Fruit fly (Drosophila melanogaster) whole organism, adult: ENCODE data around the gene mRpS24.

Experiments
- CG11617 ChIP-seq: fragments of 200-800 bp; sonication (Bioruptor generic); optimal IDR thresholded peaks from 2 replicates; lab custom pipeline; 2017; ENCODE audit warnings: mild to moderate bottlenecking, missing biosample characterization, missing genetic modification reagents, missing genetic modification characterization
- CG12768 ChIP-seq: fragments of 200-800 bp; sonication (Bioruptor generic); optimal IDR thresholded peaks from 2 replicates; lab custom pipeline; 2017; ENCODE audit warnings: missing biosample characterization, missing genetic modification characterization, mild to moderate bottlenecking, moderate library complexity, missing genetic modification reagents
- CG14711 ChIP-seq: fragments of 200-800 bp; sonication (Bioruptor generic); optimal IDR thresholded peaks from 2 replicates; lab custom pipeline; 2018; ENCODE audit warnings: missing biosample characterization, mild to moderate bottlenecking, missing genetic modification characterization, moderate library complexity
- CG1620 ChIP-seq: fragments of 200-800 bp; sonication (Bioruptor generic); optimal IDR thresholded peaks from 2 replicates; lab custom pipeline; 2016; ENCODE audit warnings: missing biosample characterization, missing genetic modification characterization
- CG33017 ChIP-seq: fragments of 200-800 bp; sonication (Bioruptor generic); optimal IDR thresholded peaks from 2 replicates; lab custom pipeline; 2018; ENCODE audit warnings: missing biosample characterization, mild to moderate bottlenecking, missing genetic modification characterization, moderate library complexity
- CG5204 ChIP-seq: fragments of 200-800 bp; sonication (Bioruptor generic); optimal IDR thresholded peaks from 2 replicates; lab custom pipeline; 2016; ENCODE audit warnings: missing biosample characterization, missing genetic modification characterization
- CG7045 ChIP-seq: fragments of 200-800 bp; sonication (Bioruptor generic); optimal IDR thresholded peaks from 2 replicates; lab custom pipeline; 2017; ENCODE audit warnings: missing biosample characterization, mild to moderate bottlenecking, missing genetic modification characterization
- CG7101 ChIP-seq: fragments of 200-800 bp; sonication (Bioruptor generic); optimal IDR thresholded peaks from 2 replicates; lab custom pipeline; 2018; ENCODE audit warnings: missing biosample characterization, mild to moderate bottlenecking, missing genetic modification characterization, moderate library complexity
- Clk ChIP-seq: fragments of 200-800 bp; sonication (Bioruptor generic); optimal IDR thresholded peaks from 2 replicates; lab custom pipeline; 2017; ENCODE audit warnings: missing biosample characterization, missing genetic modification characterization
- Crg-1 ChIP-seq: fragments of 200-800 bp; sonication (Bioruptor generic); optimal IDR thresholded peaks from 2 replicates; lab custom pipeline; 2016; ENCODE audit warnings: missing biosample characterization, missing genetic modification characterization
- Hr96 ChIP-seq: fragments of 200-800 bp; sonication (Bioruptor generic); optimal IDR thresholded peaks from 2 replicates; lab custom pipeline; 2016; ENCODE audit warnings: missing biosample characterization, missing genetic modification characterization
- Mnt ChIP-seq: fragments of 200-800 bp; sonication (Bioruptor generic); optimal IDR thresholded peaks from 2 replicates; lab custom pipeline; 2016; ENCODE audit warnings: missing biosample characterization, mild to moderate bottlenecking, missing genetic modification characterization
- bab1 ChIP-seq: fragments of 200-800 bp; sonication (Bioruptor generic); optimal IDR thresholded peaks from 3 replicates; lab custom pipeline; 2019; ENCODE audit warnings: missing biosample characterization, mild to moderate bottlenecking, missing genetic modification characterization, moderate library complexity
- cic ChIP-seq: fragments of 200-800 bp; sonication (Bioruptor generic); optimal IDR thresholded peaks from 2 replicates; lab custom pipeline; 2017; ENCODE audit warnings: missing biosample characterization, mild to moderate bottlenecking, missing genetic modification characterization, moderate library complexity
- cnc ChIP-seq, 2 experiments: fragments of >200 bp; optimal IDR thresholded peaks; 2 replicates each; lab custom pipeline; 2017
- kay ChIP-seq: fragments of 200-800 bp; sonication (Bioruptor generic); peaks from one replicate; lab custom pipeline; 2016; ENCODE audit warnings: missing biosample characterization, missing genetic modification characterization, borderline replicate concordance
- ovo ChIP-seq: fragments of 200-800 bp; sonication (Bioruptor generic); optimal IDR thresholded peaks from 2 replicates; lab custom pipeline; 2016; ENCODE audit warnings: missing biosample characterization, missing genetic modification characterization
- pad ChIP-seq: fragments of 200-800 bp; sonication (Bioruptor generic); optimal IDR thresholded peaks from 3 replicates; lab custom pipeline; 2017; ENCODE audit warnings: missing biosample characterization, missing genetic modification characterization, mild to moderate bottlenecking, moderate library complexity, missing genetic modification reagents
- tj ChIP-seq: fragments of 200-800 bp; sonication (Bioruptor generic); optimal IDR thresholded peaks from 3 replicates; lab custom pipeline; 2017; ENCODE audit warnings: missing biosample characterization, mild to moderate bottlenecking, missing genetic modification characterization, moderate library complexity
- toe ChIP-seq: fragments of 200-800 bp; sonication (Bioruptor generic); optimal IDR thresholded peaks from 2 replicates; lab custom pipeline; 2016; ENCODE audit warnings: missing biosample characterization, missing genetic modification characterization

mRpS24 gene

dm6 chr3R:24188619-24189018 lies 25.3 kb upstream of the mRpS24 start, which contains the start of gene CG5515:
TSS of gene CG5515 (minus strand) at chr3R:24188896.
- TF ChIP-seq tj, result peak; percentile 76
- TF ChIP-seq CG14711 (tag; lab: Kevin White, UChicago), result peak; percentile 65
- TF ChIP-seq ovo (GFP tag; lab: Kevin White, UChicago), result peak; percentile 45
- TF ChIP-seq toe, result peak; percentile 85
- peak; percentile 57 for TF ChIP-seq CG33017 (tag; lab: Kevin White, UChicago)
- peak; percentile 87 for TF ChIP-seq CG5204 (GFP tag; lab: Kevin White, UChicago)
- no peak for TF ChIP-seq kay (GFP tag; lab: Kevin White, UChicago)
- TF ChIP-seq cic, result peak; percentile 18
- TF ChIP-seq CG1620 (GFP tag; lab: Kevin White, UChicago), result peak; percentile 85
- no peak for TF ChIP-seq cnc (optimal IDR thresholded peaks at IDR 0.05; lab: Kevin White, UChicago)
- peak; percentile 65 for TF ChIP-seq CG7101 (tag; lab: Kevin White, UChicago)
- peak; percentile 41 for TF ChIP-seq pad (GFP tag; lab: Kevin White, UChicago)
- peak; percentile 70 for TF ChIP-seq Hr96 (GFP tag; lab: Kevin White, UChicago)
- TF ChIP-seq CG7045 (GFP tag; lab: Kevin White, UChicago), result peak; percentile 65
- TF ChIP-seq bab1, result peak; percentile 96
- TF ChIP-seq Clk (GFP tag; lab: Kevin White, UChicago), result no peak
- TF ChIP-seq Mnt (GFP tag; lab: Kevin White, UChicago), result peak; percentile 70
- peak; percentile 89 for TF ChIP-seq CG11617 (GFP tag; lab: Kevin White, UChicago)
- TF ChIP-seq CG12768 (GFP tag; lab: Kevin White, UChicago), result peak; percentile 23
- peak; percentile 68 for TF ChIP-seq Crg-1 (GFP tag; lab: Kevin White, UChicago)

dm6 chr3R:24186188-24186587 lies 22.8 kb upstream of the mRpS24 start, which contains the start of gene mora:
TSS of gene mora (plus strand) at chr3R:24186359.
- TF ChIP-seq Crg-1 (GFP tag; lab: Kevin White, UChicago) (no peak), CG5204 (GFP tag; lab: Kevin White, UChicago) (no peak)

dm6 chr3R:24172379-24172778 lies 9.0 kb upstream of the mRpS24 start, which contains the start of gene CG13606:
TSS of gene CG13606 (plus strand) at chr3R:24172628.
- TF ChIP-seq cic (no peak), Hr96 (GFP tag; lab: Kevin White, UChicago) (no peak), toe (no peak), CG1620 (GFP tag; lab: Kevin White, UChicago) (no peak), Crg-1 (GFP tag; lab: Kevin White, UChicago) (no peak), pad (GFP tag; lab: Kevin White, UChicago) (no peak), ovo (GFP tag; lab: Kevin White, UChicago) (no peak), CG5204 (GFP tag; lab: Kevin White, UChicago) (no peak), Mnt (GFP tag; lab: Kevin White, UChicago) (no peak), kay (GFP tag; lab: Kevin White, UChicago) (no peak), CG33017 (tag; lab: Kevin White, UChicago) (no peak), tj (no peak), CG11617 (GFP tag; lab: Kevin White, UChicago) (no peak), CG7101 (tag; lab: Kevin White, UChicago) (no peak)

- TF ChIP-seq Mnt (GFP tag; lab: Kevin White, UChicago), result peak; percentile 40
- TF ChIP-seq CG12768 (GFP tag; lab: Kevin White, UChicago), result no peak
- peak in 1 of 2 experiments; percentile 34 for TF ChIP-seq cnc (optimal IDR thresholded peaks at IDR 0.05; lab: Kevin White, UChicago)
- TF ChIP-seq CG1620 (GFP tag; lab: Kevin White, UChicago), result peak; percentile 43
- peak; percentile 50 for TF ChIP-seq CG14711 (tag; lab: Kevin White, UChicago)
- no peak for TF ChIP-seq toe
- TF ChIP-seq Crg-1 (GFP tag; lab: Kevin White, UChicago), result peak; percentile 33
- peak; percentile 28 for TF ChIP-seq CG7101 (tag; lab: Kevin White, UChicago)
- no peak for TF ChIP-seq kay (GFP tag; lab: Kevin White, UChicago)
- TF ChIP-seq bab1, result peak; percentile 79
- no peak for TF ChIP-seq CG33017 (tag; lab: Kevin White, UChicago)
- TF ChIP-seq CG11617 (GFP tag; lab: Kevin White, UChicago), result peak; percentile 27
- no peak for TF ChIP-seq Hr96 (GFP tag; lab: Kevin White, UChicago)
- no peak for TF ChIP-seq CG5204 (GFP tag; lab: Kevin White, UChicago)
- no peak for TF ChIP-seq Clk (GFP tag; lab: Kevin White, UChicago)
- TF ChIP-seq cic, result peak; percentile 16
- peak; percentile 2 for TF ChIP-seq pad (GFP tag; lab: Kevin White, UChicago)
- TF ChIP-seq ovo (GFP tag; lab: Kevin White, UChicago), result no peak
- TF ChIP-seq CG7045 (GFP tag; lab: Kevin White, UChicago), result no peak
- TF ChIP-seq tj, result peak; percentile 18
Measured at dm6 chr3R:24169362-24169761, 6.0 kb upstream of the mRpS24 start, which contains the start of gene CG5510. TSS of gene CG5510 (minus strand) at chr3R:24169562.

dm6 chr3R:24163556-24164022 lies 244 bp upstream of the mRpS24 start, which contains the start of gene Apc2:
TSS of gene Apc2 (plus strand) at chr3R:24163966.
- no peak for TF ChIP-seq CG5204 (GFP tag; lab: Kevin White, UChicago)
- TF ChIP-seq CG14711 (tag; lab: Kevin White, UChicago), result peak; percentile 91
- peak; percentile 50 for TF ChIP-seq bab1
- TF ChIP-seq toe, result no peak
- no peak for TF ChIP-seq kay (GFP tag; lab: Kevin White, UChicago)
- TF ChIP-seq cnc (optimal IDR thresholded peaks at IDR 0.05; lab: Kevin White, UChicago), result no peak
- no peak for TF ChIP-seq Mnt (GFP tag; lab: Kevin White, UChicago)
- TF ChIP-seq CG1620 (GFP tag; lab: Kevin White, UChicago), result peak; percentile 26
- peak; percentile 36 for TF ChIP-seq pad (GFP tag; lab: Kevin White, UChicago)
- peak; percentile 43 for TF ChIP-seq CG7045 (GFP tag; lab: Kevin White, UChicago)
- peak; percentile 12 for TF ChIP-seq cic
- peak; percentile 37 for TF ChIP-seq ovo (GFP tag; lab: Kevin White, UChicago)
- peak; percentile 20 for TF ChIP-seq CG33017 (tag; lab: Kevin White, UChicago)
- TF ChIP-seq CG7101 (tag; lab: Kevin White, UChicago), result peak; percentile 66
- peak; percentile 48 for TF ChIP-seq tj
- no peak for TF ChIP-seq Hr96 (GFP tag; lab: Kevin White, UChicago)
- TF ChIP-seq Crg-1 (GFP tag; lab: Kevin White, UChicago), result peak; percentile 32
- TF ChIP-seq Clk (GFP tag; lab: Kevin White, UChicago), result no peak
- peak; percentile 46 for TF ChIP-seq CG12768 (GFP tag; lab: Kevin White, UChicago)
- TF ChIP-seq CG11617 (GFP tag; lab: Kevin White, UChicago), result peak; percentile 81
